Worm (Caenorhabditis elegans): ENCODE data around the gene pcp-5.

DNA sequence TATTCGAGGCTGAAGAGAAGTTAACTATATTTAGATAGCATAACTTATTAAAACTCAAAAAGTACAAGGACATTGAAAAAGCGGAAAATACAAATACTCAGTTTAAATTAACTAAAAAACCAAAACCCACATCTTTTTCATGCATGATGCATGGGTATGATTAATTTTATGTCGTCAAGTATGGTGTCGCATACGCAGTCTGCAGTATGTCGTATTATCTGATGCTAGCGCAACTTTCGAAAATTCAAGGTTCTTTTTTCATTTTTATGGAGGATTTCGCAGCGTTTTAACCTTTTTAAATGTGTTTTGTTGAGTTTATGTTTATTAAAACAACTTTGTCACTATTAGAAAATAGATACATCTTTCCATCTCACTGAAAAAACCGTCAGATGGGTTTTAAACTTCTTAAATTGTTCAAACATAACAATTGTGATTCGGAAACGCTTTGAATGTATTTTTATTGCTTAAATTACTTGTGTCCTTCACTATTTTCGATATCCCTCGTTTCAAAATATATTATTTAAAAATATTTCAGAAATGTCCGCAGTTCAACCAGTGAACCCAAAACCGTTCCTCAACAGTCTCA is 45.8 kb downstream of the pcp-5 start, which contains the start of gene snr-5:
- TF ChIP-seq ceh-39 (tag; optimal IDR thresholded peaks at IDR 0.05) (no peak), zip-8 (tag; optimal IDR thresholded peaks at IDR 0.05) (no peak), snpc-4 (tag; optimal IDR thresholded peaks at IDR 0.05) (no peak), nhr-237 (tag; optimal IDR thresholded peaks at IDR 0.05) (no peak)
